Worm (Caenorhabditis elegans) whole organism, L4/young adult: ENCODE measurements around the gene asp-18.

ENCODE experiments used
- W03F9.2 ChIP-seq: fragments of 150-350 bp; optimal IDR thresholded peaks from 2 replicates; lab custom pipeline; 2014; ENCODE audit warnings: missing biosample characterization, missing genetic modification characterization
- dao-5 ChIP-seq: sonication (generic microtip); optimal IDR thresholded peaks from 2 replicates; lab custom pipeline; 2016; ENCODE audit warnings: missing genotype, missing genetic modification characterization, moderate library complexity, missing compliant biosample characterization
- him-1 ChIP-seq: sonication (generic microtip); optimal IDR thresholded peaks from 2 replicates; lab custom pipeline; 2016; ENCODE audit warnings: missing genotype, missing genetic modification reagents, missing genetic modification characterization, missing compliant biosample characterization

ce11 chrV:18719412-18719811 is 12.1 kb downstream of the asp-18 start:
- no peak for TF ChIP-seq dao-5
- TF ChIP-seq W03F9.2 (tag; lab: Kevin White, UChicago) = no peak
- TF ChIP-seq him-1 (tag; lab: Kevin White, UChicago) = no peak
